Worm (Caenorhabditis elegans) whole organism, L3 larva: ENCODE results near the gene Y45G5AL.1.

Experiments used
- ceh-28 ChIP-seq: fragments of 150-350 bp; optimal IDR thresholded peaks from 2 replicates; lab custom pipeline; 2014; ENCODE audit warnings: missing biosample characterization, missing genetic modification reagents, missing genetic modification characterization
- ceh-82 ChIP-seq: fragments of 150-350 bp; optimal IDR thresholded peaks from 2 replicates; lab custom pipeline; 2014; ENCODE audit warnings: missing biosample characterization, missing genetic modification characterization
- elt-1 ChIP-seq: fragments of 150-350 bp; optimal IDR thresholded peaks from 2 replicates; lab custom pipeline; 2014; ENCODE audit warnings: missing biosample characterization, missing genetic modification characterization
- elt-2 ChIP-seq: sonication (generic microtip); optimal IDR thresholded peaks from 2 replicates; lab custom pipeline; 2016; ENCODE audit warnings: missing genetic modification reagents, mild to moderate bottlenecking, missing genetic modification characterization, missing compliant biosample characterization
- eor-1 ChIP-seq, 2 experiments: fragments of 150-350 bp; optimal IDR thresholded peaks; 2 replicates each; lab custom pipeline; 2014 to 2018; ENCODE audit warnings: missing biosample characterization in 2 of 2, missing genetic modification characterization in 2 of 2
- fkh-10 ChIP-seq: sonication (generic microtip); optimal IDR thresholded peaks from 2 replicates; lab custom pipeline; 2017; ENCODE audit warnings: missing biosample characterization, missing genetic modification reagents, missing genetic modification characterization
- nfya-1 ChIP-seq: sonication (generic microtip); optimal IDR thresholded peaks from 2 replicates; lab custom pipeline; 2017; ENCODE audit warnings: missing genetic modification characterization, mild to moderate bottlenecking, missing compliant biosample characterization, antibody characterized with exemption, moderate library complexity; ENCODE audit not compliant: insufficient read depth
- nhr-237 ChIP-seq: fragments of 150-350 bp; optimal IDR thresholded peaks from 2 replicates; lab custom pipeline; 2014; ENCODE audit warnings: missing biosample characterization, missing genetic modification characterization
- nhr-25 ChIP-seq: sonication (generic microtip); optimal IDR thresholded peaks from 2 replicates; lab custom pipeline; 2017; ENCODE audit warnings: missing biosample characterization, missing genetic modification characterization
- nhr-28 ChIP-seq: fragments of 150-350 bp; optimal IDR thresholded peaks from 2 replicates; lab custom pipeline; 2014; ENCODE audit warnings: missing biosample characterization, missing genetic modification characterization
- nhr-76 ChIP-seq: fragments of 150-350 bp; sonication (generic microtip); optimal IDR thresholded peaks from 5 replicates; lab custom pipeline; 2014; ENCODE audit warnings: missing biosample characterization, missing genetic modification characterization
- pha-4 ChIP-seq: fragments of 150-350 bp; optimal IDR thresholded peaks from 2 replicates; lab custom pipeline; 2014; ENCODE audit warnings: missing biosample characterization, missing genetic modification reagents, missing genetic modification characterization
- snpc-4 ChIP-seq: fragments of 150-350 bp; optimal IDR thresholded peaks from 2 replicates; lab custom pipeline; 2014; ENCODE audit warnings: missing biosample characterization, missing genetic modification characterization
- ztf-11 ChIP-seq: fragments of 150-350 bp; optimal IDR thresholded peaks from 2 replicates; lab custom pipeline; 2014; ENCODE audit warnings: missing biosample characterization, missing genetic modification characterization

DNA sequence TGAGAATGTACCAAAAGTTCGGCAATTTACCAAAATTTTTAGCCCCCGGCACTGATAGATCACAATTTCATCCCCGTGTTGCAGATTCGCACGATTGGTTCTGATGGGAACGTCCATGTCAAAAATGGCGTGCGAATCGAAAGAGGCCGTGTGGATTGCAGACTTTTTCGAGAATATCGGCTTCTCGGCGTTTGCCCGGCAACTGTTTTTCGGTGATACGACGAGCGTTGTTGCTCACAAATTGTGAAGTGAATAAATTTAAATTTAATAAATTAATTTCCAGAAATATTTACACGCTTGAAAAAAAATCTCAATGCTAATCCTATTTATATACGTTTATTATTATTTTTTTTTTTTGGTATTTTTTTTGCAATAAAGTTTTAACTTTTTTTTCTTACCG is 45.3 kb downstream of the Y45G5AL.1 start:
- no peak for TF ChIP-seq nhr-237 (tag; lab: Kevin White, UChicago)
- TF ChIP-seq fkh-10 = no peak
- TF ChIP-seq snpc-4 (tag; lab: Kevin White, UChicago) = no peak
- TF ChIP-seq nhr-76 (tag; lab: Kevin White, UChicago) = no peak
- no peak for TF ChIP-seq elt-1 (tag; lab: Kevin White, UChicago)
- no peak for TF ChIP-seq ceh-28 (tag; lab: Kevin White, UChicago)
- no peak for TF ChIP-seq elt-2 (tag; lab: Kevin White, UChicago)
- no peak for TF ChIP-seq nfya-1 (tag; lab: Kevin White, UChicago)
- no peak for TF ChIP-seq eor-1 (tag; optimal IDR thresholded peaks at IDR 0.05; lab: Kevin White, UChicago)
- no peak for TF ChIP-seq nhr-28 (tag; lab: Kevin White, UChicago)
- TF ChIP-seq ceh-82 (tag; lab: Kevin White, UChicago) = no peak
- TF ChIP-seq ztf-11 = no peak
- TF ChIP-seq pha-4 = no peak
- TF ChIP-seq nhr-25 = no peak
